Worm (Caenorhabditis elegans): ENCODE measurements around the gene F38E1.3.

DNA sequence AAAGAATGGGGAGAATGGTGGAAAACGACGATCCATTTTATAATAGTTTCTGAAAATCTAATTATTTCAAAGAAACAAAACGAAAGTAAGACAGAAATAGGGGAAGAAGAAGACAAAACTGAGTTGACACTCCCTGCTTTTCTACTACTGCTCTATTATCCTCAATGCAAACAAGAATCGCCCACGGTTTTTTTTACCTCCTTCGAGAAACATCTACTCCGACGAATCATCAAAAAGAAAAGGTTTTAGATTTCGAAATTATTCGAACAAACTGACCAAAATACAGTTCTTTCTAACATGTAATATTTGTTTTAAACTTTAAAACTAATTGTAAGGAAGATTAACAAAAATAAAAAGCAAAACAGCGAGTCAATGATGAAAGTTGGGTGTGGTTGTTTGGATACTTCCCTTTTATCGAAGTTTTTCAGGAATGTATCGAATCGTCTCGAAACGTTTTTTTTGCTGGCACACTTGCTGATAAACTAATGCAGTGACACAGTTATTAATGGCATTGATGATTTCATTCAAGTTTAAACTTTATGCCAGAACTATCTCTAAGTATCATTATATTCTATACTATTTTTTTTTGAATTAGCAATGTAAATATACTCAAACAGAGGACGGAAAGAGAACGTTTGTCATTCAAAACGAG lies 10.1 kb downstream of the F38E1.3 start, which contains the start of gene hsp-17:
- TF ChIP-seq pros-1 (tag; optimal IDR thresholded peaks at IDR 0.05) (no peak), ama-1 (optimal IDR thresholded peaks at IDR 0.05) (no peak), ceh-19 (GFP tag; optimal IDR thresholded peaks at IDR 0.05) (no peak), unc-55 (GFP tag; optimal IDR thresholded peaks at IDR 0.05) (no peak), hlh-30 (tag; optimal IDR thresholded peaks at IDR 0.05; ENCODE audit: insufficient read depth) (no peak), lin-11 (tag; optimal IDR thresholded peaks at IDR 0.05) (no peak), K09A11.1 (tag; optimal IDR thresholded peaks at IDR 0.05; ENCODE audit: insufficient read depth) (no peak), che-1 (tag; optimal IDR thresholded peaks at IDR 0.05) (no peak), ceh-2 (tag; optimal IDR thresholded peaks at IDR 0.05) (no peak), ceh-48 (tag; optimal IDR thresholded peaks at IDR 0.05) (no peak), elt-4 (tag; optimal IDR thresholded peaks at IDR 0.05) (no peak), pha-4 (tag; optimal IDR thresholded peaks at IDR 0.05) (no peak), ceh-18 (tag; optimal IDR thresholded peaks at IDR 0.05) (no peak)
